Fruit fly (Drosophila melanogaster): ENCODE data around the gene mtrm.
A peak's percentile ranks its signal among the peaks of the same experiment; 100 is the strongest.

mtrm gene

dm6 chr3L:8457866-8458766, 45.3 kb downstream of the mtrm start (continued):
- TF ChIP-seq eyg (GFP tag; optimal IDR thresholded peaks at IDR 0.05) (peak; percentile 95), CG33557 (GFP tag; optimal IDR thresholded peaks at IDR 0.05) (peak; percentile 98), CG34422 (GFP tag; IDR thresholded peaks at IDR 0.05) (peak; percentile 98), CG12104 (GFP tag; optimal IDR thresholded peaks at IDR 0.05) (peak; percentile 98), Dfd (GFP tag; optimal IDR thresholded peaks at IDR 0.05) (no peak), CG11560 (tag; IDR thresholded peaks at IDR 0.05) (peak; percentile 89), insv (GFP tag; optimal IDR thresholded peaks at IDR 0.05) (peak; percentile 23 to 80), exex (tag; optimal IDR thresholded peaks at IDR 0.05) (peak; percentile 86), CG8290 (GFP tag; optimal IDR thresholded peaks at IDR 0.05) (peak; percentile 97), CG8290 (tag; optimal IDR thresholded peaks at IDR 0.05) (peak; percentile 81 to 87), abd-A (tag; optimal IDR thresholded peaks at IDR 0.05) (peak; percentile 91), maf-S (GFP tag; optimal IDR thresholded peaks at IDR 0.05) (peak; percentile 96), Side (GFP tag; optimal IDR thresholded peaks at IDR 0.05) (peak; percentile 96), C15 (GFP tag; IDR thresholded peaks at IDR 0.05) (peak; percentile 94), zen2 (GFP tag; IDR thresholded peaks at IDR 0.05; ENCODE audit: partially characterized antibody) (no peak), CG6254 (GFP tag; optimal IDR thresholded peaks at IDR 0.05) (peak; percentile 97), bigmax (GFP tag; optimal IDR thresholded peaks at IDR 0.05) (peak; percentile 24), gfzf (GFP tag; optimal IDR thresholded peaks at IDR 0.05) (peak; percentile 22), kay (GFP tag; optimal IDR thresholded peaks at IDR 0.05) (peak; percentile 94), Myb (GFP tag; optimal IDR thresholded peaks at IDR 0.05) (peak; percentile 87), tna (GFP tag; IDR thresholded peaks at IDR 0.05; ENCODE audit: partially characterized antibody) (no peak), kah (GFP tag; optimal IDR thresholded peaks at IDR 0.05) (peak; percentile 96), HmgD (GFP tag; optimal IDR thresholded peaks at IDR 0.05) (peak; percentile 95), tio (GFP tag; optimal IDR thresholded peaks at IDR 0.05) (peak; percentile 99), oc (tag; optimal IDR thresholded peaks at IDR 0.05) (peak; percentile 99), prd (optimal IDR thresholded peaks at IDR 0.05) (no peak), prd (GFP tag; IDR thresholded peaks at IDR 0.05) (peak; percentile 99), Ssrp (tag; optimal IDR thresholded peaks at IDR 0.05) (peak; percentile 99), unc-4 (GFP tag; IDR thresholded peaks at IDR 0.05; ENCODE audit: partially characterized antibody) (no peak), Poxn (GFP tag; IDR thresholded peaks at IDR 0.05) (peak; percentile 92), mam (GFP tag; optimal IDR thresholded peaks at IDR 0.05) (peak; percentile 97), CG4424 (GFP tag; optimal IDR thresholded peaks at IDR 0.05) (peak; percentile 99), CG17328 (GFP tag; IDR thresholded peaks at IDR 0.05) (peak; percentile 99), CG8089 (GFP tag; optimal IDR thresholded peaks at IDR 0.05) (peak; percentile 96), CG4404 (GFP tag; IDR thresholded peaks at IDR 0.05) (peak; percentile 91), ERR (GFP tag; optimal IDR thresholded peaks at IDR 0.05) (peak; percentile 92), ind (GFP tag; optimal IDR thresholded peaks at IDR 0.05) (peak; percentile 98), gcm (GFP tag; optimal IDR thresholded peaks at IDR 0.05) (peak; percentile 99), Lim3 (GFP tag; IDR thresholded peaks at IDR 0.05) (peak; percentile 93), trh (GFP tag; optimal IDR thresholded peaks at IDR 0.05) (peak; percentile 98), CG8944 (GFP tag; optimal IDR thresholded peaks at IDR 0.05) (peak; percentile 96), Hr78 (GFP tag; optimal IDR thresholded peaks at IDR 0.05) (peak in 1 of 2 experiments; percentile 92), CG16815 (GFP tag; optimal IDR thresholded peaks at IDR 0.05) (peak; percentile 97), NC2α (GFP tag; optimal IDR thresholded peaks at IDR 0.05) (peak; percentile 95), en (GFP tag; optimal IDR thresholded peaks at IDR 0.05) (peak; percentile 97), Xbp1 (GFP tag; optimal IDR thresholded peaks at IDR 0.05) (peak; percentile 99), CG11085 (GFP tag; IDR thresholded peaks at IDR 0.05) (peak; percentile 92), CG8765 (GFP tag; IDR thresholded peaks at IDR 0.05) (peak; percentile 90), unpg (GFP tag; optimal IDR thresholded peaks at IDR 0.05) (peak; percentile 99)
